Fruit fly (Drosophila melanogaster) S2 (cell line): ENCODE measurements around the gene CG31467.
A peak's percentile ranks its signal among the peaks of the same experiment; 100 is the strongest.

Experiments
- CG8478 ChIP-seq: fragments of >200 bp; optimal IDR thresholded peaks from 2 replicates; lab custom pipeline; 2018
- CTCF ChIP-seq, 2 experiments: fragments of >200 bp; optimal IDR thresholded peaks; 2 replicates each; lab custom pipeline; 2018

The CG31467 gene

dm6 chr3R:10688160-10688559 lies 18.5 kb downstream of the CG31467 start:
- TF ChIP-seq CTCF (optimal IDR thresholded peaks at IDR 0.05; lab: Kevin White, UChicago) (no peak), CG8478 (lab: Kevin White, UChicago) (no peak)

- no peak for TF ChIP-seq CTCF (optimal IDR thresholded peaks at IDR 0.05; lab: Kevin White, UChicago)
- TF ChIP-seq CG8478 (lab: Kevin White, UChicago) = no peak
Measured at dm6 chr3R:10687312-10687711, 19.4 kb downstream of the CG31467 start.

dm6 chr3R:10686307-10687094 lies 20.2 kb downstream of the CG31467 start, which contains the start of gene Skel:
Skel (plus strand) TSS chr3R:10686943.
- TF ChIP-seq CTCF (optimal IDR thresholded peaks at IDR 0.05; lab: Kevin White, UChicago) = no peak
- no peak for TF ChIP-seq CG8478 (lab: Kevin White, UChicago)

- no peak for TF ChIP-seq CG8478 (lab: Kevin White, UChicago)
- TF ChIP-seq CTCF (optimal IDR thresholded peaks at IDR 0.05; lab: Kevin White, UChicago) = no peak
Measured at dm6 chr3R:10684284-10684683, 22.4 kb downstream of the CG31467 start.

dm6 chr3R:10683226-10683625 lies 23.4 kb downstream of the CG31467 start:
- no peak for TF ChIP-seq CTCF (optimal IDR thresholded peaks at IDR 0.05; lab: Kevin White, UChicago)
- no peak for TF ChIP-seq CG8478 (lab: Kevin White, UChicago)

dm6 chr3R:10681682-10681962 lies 25.0 kb downstream of the CG31467 start:
- no peak for TF ChIP-seq CG8478 (lab: Kevin White, UChicago)
- no peak for TF ChIP-seq CTCF (optimal IDR thresholded peaks at IDR 0.05; lab: Kevin White, UChicago)

dm6 chr3R:10680825-10681681 lies 25.6 kb downstream of the CG31467 start, which contains the start of gene Phyhd1:
Phyhd1 (minus strand) TSS chr3R:10680925.
- TF ChIP-seq CG8478 (lab: Kevin White, UChicago) (no peak), CTCF (optimal IDR thresholded peaks at IDR 0.05; lab: Kevin White, UChicago) (no peak)

- TF ChIP-seq CTCF (optimal IDR thresholded peaks at IDR 0.05; lab: Kevin White, UChicago) = no peak
- no peak for TF ChIP-seq CG8478 (lab: Kevin White, UChicago)
Measured at dm6 chr3R:10679911-10680310, 26.8 kb downstream of the CG31467 start.

dm6 chr3R:10678935-10679565 lies 27.6 kb downstream of the CG31467 start:
- TF ChIP-seq CTCF (optimal IDR thresholded peaks at IDR 0.05; lab: Kevin White, UChicago) (no peak), CG8478 (lab: Kevin White, UChicago) (no peak)

dm6 chr3R:10677245-10677902 lies 29.3 kb downstream of the CG31467 start, which contains the start of gene CG6465:
CG6465 (minus strand) TSS chr3R:10677251.
- no peak for TF ChIP-seq CG8478 (lab: Kevin White, UChicago)
- peak; percentile 79 to 80 for TF ChIP-seq CTCF (optimal IDR thresholded peaks at IDR 0.05; lab: Kevin White, UChicago)

dm6 chr3R:10675101-10675500 lies 31.6 kb downstream of the CG31467 start:
- no peak for TF ChIP-seq CG8478 (lab: Kevin White, UChicago)
- peak; percentile 85 to 86 for TF ChIP-seq CTCF (optimal IDR thresholded peaks at IDR 0.05; lab: Kevin White, UChicago)

- TF ChIP-seq CTCF (optimal IDR thresholded peaks at IDR 0.05; lab: Kevin White, UChicago) (no peak), CG8478 (lab: Kevin White, UChicago) (no peak)
Measured at dm6 chr3R:10673571-10673970, 33.1 kb downstream of the CG31467 start.

dm6 chr3R:10672680-10673079 lies 34.0 kb downstream of the CG31467 start:
- TF ChIP-seq CTCF (optimal IDR thresholded peaks at IDR 0.05; lab: Kevin White, UChicago) (no peak), CG8478 (lab: Kevin White, UChicago) (no peak)

- no peak for TF ChIP-seq CTCF (optimal IDR thresholded peaks at IDR 0.05; lab: Kevin White, UChicago)
- TF ChIP-seq CG8478 (lab: Kevin White, UChicago) = no peak
Measured at dm6 chr3R:10669950-10670349, 36.7 kb downstream of the CG31467 start.
